Worm (Caenorhabditis elegans) whole organism, L2 larva: ENCODE measurements around the gene fbxb-13.

Source experiments
- C34F6.9 ChIP-seq: fragments of 150-350 bp; optimal IDR thresholded peaks from 2 replicates; lab custom pipeline; 2014; ENCODE audit warnings: missing biosample characterization, missing genetic modification characterization
- R02D3.7 ChIP-seq: fragments of 150-350 bp; optimal IDR thresholded peaks from 2 replicates; lab custom pipeline; 2014; ENCODE audit warnings: missing biosample characterization, missing genetic modification characterization
- Y55F3AM.14 ChIP-seq: fragments of 200-800 bp; sonication (Bioruptor generic); optimal IDR thresholded peaks from 2 replicates; lab custom pipeline; 2018; ENCODE audit warnings: mild to moderate bottlenecking, missing genetic modification characterization, missing compliant biosample characterization
- alr-1 ChIP-seq: fragments of 150-350 bp; optimal IDR thresholded peaks from 2 replicates; lab custom pipeline; 2014; ENCODE audit warnings: missing biosample characterization, missing genetic modification characterization
- aly-2 ChIP-seq: fragments of 150-350 bp; optimal IDR thresholded peaks from 2 replicates; lab custom pipeline; 2014; ENCODE audit warnings: missing biosample characterization, missing genetic modification characterization
- ama-1 ChIP-seq: fragments of 150-350 bp; optimal IDR thresholded peaks from 2 replicates; lab custom pipeline; 2018; ENCODE audit warnings: inconsistent platforms
- blmp-1 ChIP-seq: sonication (generic microtip); optimal IDR thresholded peaks from 2 replicates; lab custom pipeline; 2017; ENCODE audit warnings: missing genetic modification characterization, mild to moderate bottlenecking, missing compliant biosample characterization, antibody characterized with exemption, moderate library complexity; ENCODE audit not compliant: insufficient read depth
- ceh-16 ChIP-seq: fragments of 150-350 bp; optimal IDR thresholded peaks from 2 replicates; lab custom pipeline; 2014; ENCODE audit warnings: missing biosample characterization, missing genetic modification characterization
- ceh-82 ChIP-seq: fragments of 150-350 bp; optimal IDR thresholded peaks from 2 replicates; lab custom pipeline; 2014; ENCODE audit warnings: missing biosample characterization, missing genetic modification characterization
- crh-2 ChIP-seq: sonication (generic microtip); optimal IDR thresholded peaks from 2 replicates; lab custom pipeline; 2017; ENCODE audit warnings: missing biosample characterization, missing genetic modification characterization
- dmd-4 ChIP-seq: sonication (generic microtip); optimal IDR thresholded peaks from 2 replicates; lab custom pipeline; 2017; ENCODE audit warnings: missing biosample characterization, missing genetic modification characterization
- elt-3 ChIP-seq: sonication (generic microtip); optimal IDR thresholded peaks from 2 replicates; lab custom pipeline; 2017; ENCODE audit warnings: missing biosample characterization, missing genetic modification characterization
- fos-1 ChIP-seq: fragments of 150-350 bp; optimal IDR thresholded peaks from 2 replicates; lab custom pipeline; 2014; ENCODE audit warnings: missing biosample characterization, missing genetic modification characterization
- gmeb-1 ChIP-seq: fragments of 150-350 bp; optimal IDR thresholded peaks from 2 replicates; lab custom pipeline; 2014; ENCODE audit warnings: missing biosample characterization, missing genetic modification characterization
- lin-11 ChIP-seq: fragments of 150-350 bp; sonication (generic microtip); optimal IDR thresholded peaks from 2 replicates; lab custom pipeline; 2014; ENCODE audit warnings: missing biosample characterization, missing genetic modification characterization, inconsistent platforms, mixed read lengths
- lin-13 ChIP-seq: fragments of 150-350 bp; optimal IDR thresholded peaks from 2 replicates; lab custom pipeline; 2014; ENCODE audit warnings: missing biosample characterization, missing genetic modification reagents, missing genetic modification characterization
- lin-39 ChIP-seq: fragments of 150-350 bp; optimal IDR thresholded peaks from 2 replicates; lab custom pipeline; 2014; ENCODE audit warnings: missing biosample characterization, missing genetic modification reagents, missing genetic modification characterization
- mab-5 ChIP-seq: fragments of 150-350 bp; optimal IDR thresholded peaks from 2 replicates; lab custom pipeline; 2014; ENCODE audit warnings: missing biosample characterization, missing genetic modification characterization
- mdl-1 ChIP-seq, 2 experiments: fragments of 150-350 bp in 1 of 2; sonication (generic microtip) in 1 of 2; optimal IDR thresholded peaks; 2 replicates each; lab custom pipeline; 2017; ENCODE audit warnings: missing biosample characterization in 2 of 2, missing genetic modification characterization in 2 of 2
- nhr-10 ChIP-seq: sonication (generic microtip); optimal IDR thresholded peaks from 2 replicates; lab custom pipeline; 2017; ENCODE audit warnings: missing biosample characterization, missing genetic modification characterization
- nhr-12 ChIP-seq: fragments of 150-350 bp; optimal IDR thresholded peaks from 2 replicates; lab custom pipeline; 2014; ENCODE audit warnings: missing biosample characterization, missing genetic modification characterization
- nhr-129 ChIP-seq: fragments of 150-350 bp; optimal IDR thresholded peaks from 2 replicates; lab custom pipeline; 2014; ENCODE audit warnings: missing biosample characterization, missing genetic modification characterization
- nhr-21 ChIP-seq: fragments of 150-350 bp; optimal IDR thresholded peaks from 2 replicates; lab custom pipeline; 2014; ENCODE audit warnings: missing biosample characterization, missing genetic modification characterization
- nhr-23 ChIP-seq: fragments of 150-350 bp; optimal IDR thresholded peaks from 2 replicates; lab custom pipeline; 2014; ENCODE audit warnings: missing biosample characterization, missing genetic modification reagents, missing genetic modification characterization
- nhr-237 ChIP-seq: fragments of 150-350 bp; optimal IDR thresholded peaks from 2 replicates; lab custom pipeline; 2014; ENCODE audit warnings: missing biosample characterization, missing genetic modification characterization
- nhr-25 ChIP-seq: fragments of 150-350 bp; sonication (generic microtip); optimal IDR thresholded peaks from 3 replicates; lab custom pipeline; 2014; ENCODE audit warnings: missing biosample characterization, missing genetic modification characterization
- sem-4 ChIP-seq: fragments of 150-350 bp; optimal IDR thresholded peaks from 2 replicates; lab custom pipeline; 2014; ENCODE audit warnings: missing biosample characterization, missing genetic modification reagents, missing genetic modification characterization
- skn-1 ChIP-seq: sonication (generic microtip); optimal IDR thresholded peaks from 2 replicates; lab custom pipeline; 2017; ENCODE audit warnings: missing biosample characterization, missing genetic modification characterization
- sma-9 ChIP-seq, 2 experiments: fragments of 150-350 bp in 1 of 2; sonication (generic microtip) in 1 of 2; optimal IDR thresholded peaks; 2 replicates each; lab custom pipeline; 2014 to 2016; ENCODE audit warnings: missing genetic modification characterization in 2 of 2, mild to moderate bottlenecking in 1 of 2, missing biosample characterization in 1 of 2, missing compliant biosample characterization in 1 of 2, missing genetic modification reagents in 1 of 2, moderate library complexity in 1 of 2
- snpc-4 ChIP-seq: fragments of 150-350 bp; optimal IDR thresholded peaks from 2 replicates; lab custom pipeline; 2014; ENCODE audit warnings: missing biosample characterization, missing genetic modification characterization
- unc-39 ChIP-seq: fragments of 150-350 bp; optimal IDR thresholded peaks from 2 replicates; lab custom pipeline; 2014; ENCODE audit warnings: missing biosample characterization, missing genetic modification characterization
- unc-55 ChIP-seq: fragments of 150-350 bp; sonication (generic microtip); optimal IDR thresholded peaks from 3 replicates; lab custom pipeline; 2014; ENCODE audit warnings: missing biosample characterization, missing genetic modification reagents, missing genetic modification characterization
- unc-62 ChIP-seq: fragments of 150-350 bp; optimal IDR thresholded peaks from 2 replicates; lab custom pipeline; 2014; ENCODE audit warnings: missing biosample characterization, missing genetic modification reagents, missing genetic modification characterization
- zag-1 ChIP-seq: fragments of 150-350 bp; optimal IDR thresholded peaks from 2 replicates; lab custom pipeline; 2014; ENCODE audit warnings: missing biosample characterization, missing genetic modification characterization

Gene fbxb-13

DNA sequence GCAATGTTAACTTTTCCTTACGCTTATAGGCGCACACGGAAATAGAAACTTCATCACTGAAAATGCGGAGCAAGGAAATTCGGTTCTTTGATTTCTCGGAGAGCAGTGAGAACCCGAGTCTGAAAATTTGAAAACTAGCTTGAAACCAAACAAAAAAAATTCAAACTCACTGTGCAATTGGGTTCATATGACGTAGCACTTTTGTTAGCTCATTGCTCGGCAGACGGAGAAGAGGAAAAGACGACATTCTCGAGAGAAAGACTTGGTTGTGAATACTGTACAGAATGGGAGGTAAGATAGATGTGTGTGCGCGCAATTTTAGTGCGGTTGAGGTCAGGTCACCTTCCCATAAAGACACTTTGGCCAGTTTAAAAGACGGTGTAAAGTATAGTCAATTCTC is 37.7 kb upstream of the fbxb-13 start, which contains the start of the genes F36H5.13 and F36H5.8:
Gene F36H5.13, minus strand, starts transcription at position 101 of the 400 bp plus-strand sequence.
Gene F36H5.8, minus strand, starts transcription at position 274 of the 400 bp plus-strand sequence.
- no peak for TF ChIP-seq blmp-1 (tag; lab: Kevin White, UChicago)
- no peak for TF ChIP-seq elt-3 (tag; lab: Kevin White, UChicago)
- no peak for TF ChIP-seq Y55F3AM.14 (GFP tag; lab: Kevin White, UChicago)
- no peak for TF ChIP-seq mdl-1 (tag; optimal IDR thresholded peaks at IDR 0.05; lab: Kevin White, UChicago)
- no peak for TF ChIP-seq nhr-237 (tag; lab: Kevin White, UChicago)
- TF ChIP-seq fos-1 (tag; lab: Kevin White, UChicago) = no peak
- no peak for TF ChIP-seq dmd-4 (tag; lab: Kevin White, UChicago)
- no peak for TF ChIP-seq ama-1
- TF ChIP-seq R02D3.7 (tag; lab: Kevin White, UChicago) = no peak
- TF ChIP-seq lin-39 (tag; lab: Kevin White, UChicago) = no peak
- no peak for TF ChIP-seq nhr-129 (tag; lab: Kevin White, UChicago)

DNA sequence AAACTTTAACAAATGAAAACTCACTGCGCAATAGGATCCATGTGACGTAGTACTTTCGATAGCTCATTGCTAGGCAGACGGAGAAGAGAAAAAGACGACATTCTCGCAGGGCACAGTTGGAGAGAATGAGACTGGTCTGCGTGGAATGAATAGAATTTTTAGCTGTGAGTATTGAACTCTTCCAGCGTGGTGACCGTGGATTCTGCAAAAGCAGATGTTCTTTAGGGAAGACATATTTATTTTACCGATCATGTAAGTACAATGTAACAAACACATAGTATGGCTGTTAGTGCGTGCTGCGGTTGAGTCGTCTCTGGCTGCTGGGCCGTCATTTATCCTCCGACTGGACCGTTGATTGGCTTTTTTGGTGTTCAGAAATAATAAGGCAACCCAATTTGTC is 35.1 kb upstream of the fbxb-13 start, which contains the start of gene F36H5.9:
Gene F36H5.9, minus strand, starts transcription at position 101 of the 400 bp plus-strand sequence.
- no peak for TF ChIP-seq ceh-82 (tag; lab: Kevin White, UChicago)

ce11 chrII:1756072-1756471 is 32.0 kb upstream of the fbxb-13 start, which contains the start of gene F36H5.17:
TSS of gene F36H5.17 (minus strand) at chrII:1756172.
- TF ChIP-seq lin-11 (tag; lab: Kevin White, UChicago) = no peak
- no peak for TF ChIP-seq fos-1 (tag; lab: Kevin White, UChicago)
- TF ChIP-seq R02D3.7 (tag; lab: Kevin White, UChicago) = no peak
- no peak for TF ChIP-seq elt-3 (tag; lab: Kevin White, UChicago)
- TF ChIP-seq ceh-82 (tag; lab: Kevin White, UChicago) = no peak
- TF ChIP-seq blmp-1 (tag; lab: Kevin White, UChicago) = no peak
- no peak for TF ChIP-seq nhr-129 (tag; lab: Kevin White, UChicago)
- TF ChIP-seq mab-5 (tag; lab: Kevin White, UChicago) = no peak
- TF ChIP-seq aly-2 = no peak
- no peak for TF ChIP-seq sma-9 (GFP tag; optimal IDR thresholded peaks at IDR 0.05; lab: Kevin White, UChicago)
- TF ChIP-seq sma-9 (tag; optimal IDR thresholded peaks at IDR 0.05; lab: Kevin White, UChicago) = no peak
- no peak for TF ChIP-seq nhr-25
- TF ChIP-seq zag-1 (tag; lab: Kevin White, UChicago) = no peak
- no peak for TF ChIP-seq nhr-237 (tag; lab: Kevin White, UChicago)
- no peak for TF ChIP-seq Y55F3AM.14 (GFP tag; lab: Kevin White, UChicago)
- no peak for TF ChIP-seq nhr-10 (tag; lab: Kevin White, UChicago)
- no peak for TF ChIP-seq alr-1
- no peak for TF ChIP-seq skn-1 (tag; lab: Kevin White, UChicago)

DNA sequence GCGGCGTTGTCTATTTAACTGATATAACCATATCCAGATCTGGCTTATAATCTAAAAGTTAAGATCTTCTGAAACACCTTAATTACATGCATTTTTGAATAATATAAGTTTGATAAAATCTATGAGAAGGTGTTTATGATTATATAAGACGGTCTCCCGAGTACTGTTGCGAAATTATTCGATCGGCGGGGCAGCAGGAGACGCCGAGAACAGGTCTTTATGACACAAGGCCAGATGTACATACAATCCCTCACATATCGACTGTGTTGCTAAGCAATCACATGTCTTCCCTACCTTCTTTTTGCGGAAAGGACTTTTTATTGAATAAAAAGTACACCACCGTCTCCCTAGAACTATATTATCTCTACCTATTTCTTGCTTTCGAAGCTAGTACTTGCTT is 31.5 kb upstream of the fbxb-13 start, which contains the start of gene fbxb-53:
Gene fbxb-53, plus strand, starts transcription at position 301 of the 400 bp plus-strand sequence.
- no peak for TF ChIP-seq sma-9 (GFP tag; optimal IDR thresholded peaks at IDR 0.05; lab: Kevin White, UChicago)
- no peak for TF ChIP-seq sma-9 (tag; optimal IDR thresholded peaks at IDR 0.05; lab: Kevin White, UChicago)
- TF ChIP-seq gmeb-1 (tag; lab: Kevin White, UChicago) = no peak
- no peak for TF ChIP-seq snpc-4 (tag; lab: Kevin White, UChicago)
- TF ChIP-seq unc-62 (GFP tag; lab: Kevin White, UChicago) = no peak
- TF ChIP-seq alr-1 = no peak
- TF ChIP-seq lin-39 (tag; lab: Kevin White, UChicago) = no peak
- no peak for TF ChIP-seq ceh-16 (tag; lab: Kevin White, UChicago)
- TF ChIP-seq nhr-23 = no peak
- no peak for TF ChIP-seq nhr-12 (tag; lab: Kevin White, UChicago)
- TF ChIP-seq R02D3.7 (tag; lab: Kevin White, UChicago) = no peak
- TF ChIP-seq nhr-129 (tag; lab: Kevin White, UChicago) = no peak
- no peak for TF ChIP-seq unc-55 (GFP tag; lab: Kevin White, UChicago)
- no peak for TF ChIP-seq unc-39 (tag; lab: Kevin White, UChicago)
- TF ChIP-seq lin-13 (GFP tag; lab: Kevin White, UChicago) = no peak
- TF ChIP-seq nhr-21 (tag; lab: Kevin White, UChicago) = no peak

ce11 chrII:1757033-1757432 is 31.0 kb upstream of the fbxb-13 start, which contains the start of gene F36H5.10:
TSS of gene F36H5.10 (plus strand) at chrII:1757333.
- TF ChIP-seq gmeb-1 (tag; lab: Kevin White, UChicago) (no peak), C34F6.9 (tag; lab: Kevin White, UChicago) (no peak), crh-2 (tag; lab: Kevin White, UChicago) (no peak), elt-3 (tag; lab: Kevin White, UChicago) (no peak), sma-9 (GFP tag; optimal IDR thresholded peaks at IDR 0.05; lab: Kevin White, UChicago) (no peak), sma-9 (tag; optimal IDR thresholded peaks at IDR 0.05; lab: Kevin White, UChicago) (no peak), sem-4 (tag; lab: Kevin White, UChicago) (no peak)
